Worm (Caenorhabditis elegans) whole organism, L2 larva: Measurements from ENCODE around the gene fbxa-135.
"Not testable (repeated sequence)": the region's sequence is repeated elsewhere in the genome, so short reads cannot be mapped to it uniquely, and the experiment has no call there.

Experiments
- C34F6.9 ChIP-seq: fragments of 150-350 bp; optimal IDR thresholded peaks from 2 replicates; lab custom pipeline; 2014; ENCODE audit warnings: missing biosample characterization, missing genetic modification characterization
- ama-1 ChIP-seq: fragments of 150-350 bp; optimal IDR thresholded peaks from 2 replicates; lab custom pipeline; 2018; ENCODE audit warnings: inconsistent platforms
- ceh-16 ChIP-seq: fragments of 150-350 bp; optimal IDR thresholded peaks from 2 replicates; lab custom pipeline; 2014; ENCODE audit warnings: missing biosample characterization, missing genetic modification characterization
- ceh-82 ChIP-seq: fragments of 150-350 bp; optimal IDR thresholded peaks from 2 replicates; lab custom pipeline; 2014; ENCODE audit warnings: missing biosample characterization, missing genetic modification characterization
- dmd-4 ChIP-seq: sonication (generic microtip); optimal IDR thresholded peaks from 2 replicates; lab custom pipeline; 2017; ENCODE audit warnings: missing biosample characterization, missing genetic modification characterization
- egl-27 ChIP-seq: sonication (generic microtip); optimal IDR thresholded peaks from 3 replicates; lab custom pipeline; 2017; ENCODE audit warnings: missing biosample characterization, missing genetic modification reagents, missing genetic modification characterization
- elt-3 ChIP-seq: sonication (generic microtip); optimal IDR thresholded peaks from 2 replicates; lab custom pipeline; 2017; ENCODE audit warnings: missing biosample characterization, missing genetic modification characterization
- fos-1 ChIP-seq: fragments of 150-350 bp; optimal IDR thresholded peaks from 2 replicates; lab custom pipeline; 2014; ENCODE audit warnings: missing biosample characterization, missing genetic modification characterization
- gmeb-1 ChIP-seq: fragments of 150-350 bp; optimal IDR thresholded peaks from 2 replicates; lab custom pipeline; 2014; ENCODE audit warnings: missing biosample characterization, missing genetic modification characterization
- lin-11 ChIP-seq: fragments of 150-350 bp; sonication (generic microtip); optimal IDR thresholded peaks from 2 replicates; lab custom pipeline; 2014; ENCODE audit warnings: missing biosample characterization, missing genetic modification characterization, inconsistent platforms, mixed read lengths
- lin-39 ChIP-seq: fragments of 150-350 bp; optimal IDR thresholded peaks from 2 replicates; lab custom pipeline; 2014; ENCODE audit warnings: missing biosample characterization, missing genetic modification reagents, missing genetic modification characterization
- mab-5 ChIP-seq: fragments of 150-350 bp; optimal IDR thresholded peaks from 2 replicates; lab custom pipeline; 2014; ENCODE audit warnings: missing biosample characterization, missing genetic modification characterization
- nhr-11 ChIP-seq: fragments of 150-350 bp; optimal IDR thresholded peaks from 2 replicates; lab custom pipeline; 2014; ENCODE audit warnings: missing biosample characterization, missing genetic modification characterization
- nhr-12 ChIP-seq: fragments of 150-350 bp; optimal IDR thresholded peaks from 2 replicates; lab custom pipeline; 2014; ENCODE audit warnings: missing biosample characterization, missing genetic modification characterization
- nhr-129 ChIP-seq: fragments of 150-350 bp; optimal IDR thresholded peaks from 2 replicates; lab custom pipeline; 2014; ENCODE audit warnings: missing biosample characterization, missing genetic modification characterization
- nhr-23 ChIP-seq: fragments of 150-350 bp; optimal IDR thresholded peaks from 2 replicates; lab custom pipeline; 2014; ENCODE audit warnings: missing biosample characterization, missing genetic modification reagents, missing genetic modification characterization
- nhr-237 ChIP-seq: fragments of 150-350 bp; optimal IDR thresholded peaks from 2 replicates; lab custom pipeline; 2014; ENCODE audit warnings: missing biosample characterization, missing genetic modification characterization
- nhr-6 ChIP-seq: fragments of 150-350 bp; optimal IDR thresholded peaks from 2 replicates; lab custom pipeline; 2014; ENCODE audit warnings: missing biosample characterization, missing genetic modification characterization
- peb-1 ChIP-seq: fragments of 150-350 bp; optimal IDR thresholded peaks from 2 replicates; lab custom pipeline; 2014; ENCODE audit warnings: missing biosample characterization, missing genetic modification characterization
- skn-1 ChIP-seq: sonication (generic microtip); optimal IDR thresholded peaks from 2 replicates; lab custom pipeline; 2017; ENCODE audit warnings: missing biosample characterization, missing genetic modification characterization
- sma-3 ChIP-seq: sonication (generic microtip); optimal IDR thresholded peaks from 2 replicates; lab custom pipeline; 2016; ENCODE audit warnings: missing genetic modification reagents, missing genetic modification characterization, missing compliant biosample characterization
- sma-9 ChIP-seq, 2 experiments: fragments of 150-350 bp in 1 of 2; sonication (generic microtip) in 1 of 2; optimal IDR thresholded peaks; 2 replicates each; lab custom pipeline; 2014 to 2016; ENCODE audit warnings: missing genetic modification characterization in 2 of 2, mild to moderate bottlenecking in 1 of 2, missing biosample characterization in 1 of 2, missing compliant biosample characterization in 1 of 2, missing genetic modification reagents in 1 of 2, moderate library complexity in 1 of 2
- snpc-4 ChIP-seq: fragments of 150-350 bp; optimal IDR thresholded peaks from 2 replicates; lab custom pipeline; 2014; ENCODE audit warnings: missing biosample characterization, missing genetic modification characterization
- unc-39 ChIP-seq: fragments of 150-350 bp; optimal IDR thresholded peaks from 2 replicates; lab custom pipeline; 2014; ENCODE audit warnings: missing biosample characterization, missing genetic modification characterization
- unc-62 ChIP-seq: fragments of 150-350 bp; optimal IDR thresholded peaks from 2 replicates; lab custom pipeline; 2014; ENCODE audit warnings: missing biosample characterization, missing genetic modification reagents, missing genetic modification characterization
- zag-1 ChIP-seq: fragments of 150-350 bp; optimal IDR thresholded peaks from 2 replicates; lab custom pipeline; 2014; ENCODE audit warnings: missing biosample characterization, missing genetic modification characterization
- ztf-1 ChIP-seq: fragments of 200-800 bp; sonication (Bioruptor generic); conservative IDR thresholded peaks from 2 replicates; pipeline ENCODE4 v1.3.6; 2022; ENCODE audit warnings: missing genetic modification characterization, missing compliant biosample characterization
- ztf-4 ChIP-seq: fragments of 150-350 bp; optimal IDR thresholded peaks from 2 replicates; lab custom pipeline; 2014; ENCODE audit warnings: missing biosample characterization, missing genetic modification characterization

fbxa-135 gene

DNA sequence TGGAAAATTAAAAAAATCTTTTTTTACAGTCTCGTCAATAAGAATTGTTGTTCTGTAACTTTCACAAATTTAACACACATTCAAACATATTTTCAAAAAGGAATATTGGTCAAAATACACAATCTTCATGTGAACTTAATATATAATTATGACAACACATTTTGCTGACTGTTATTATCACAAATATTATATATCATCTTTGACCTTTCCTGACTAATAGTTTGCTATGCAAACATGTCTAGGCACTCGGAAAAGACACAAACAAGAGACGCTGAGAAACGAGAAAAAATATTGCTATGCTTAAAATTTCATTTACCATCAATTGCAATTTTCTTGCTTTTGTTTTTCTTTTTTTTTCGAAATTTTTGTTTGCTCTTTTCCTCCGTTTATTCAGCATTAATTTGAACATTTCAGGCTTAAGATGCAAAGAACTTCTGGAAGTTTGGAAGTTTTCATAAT, at the start of gene fbxa-135:
Gene fbxa-135, plus strand, starts transcription at position 409 of the 459 bp plus-strand sequence.
- TF ChIP-seq nhr-11 (tag; lab: Kevin White, UChicago) (no peak), fos-1 (peak; percentile 16), elt-3 (no peak), unc-39 (tag; lab: Kevin White, UChicago) (no peak)

DNA sequence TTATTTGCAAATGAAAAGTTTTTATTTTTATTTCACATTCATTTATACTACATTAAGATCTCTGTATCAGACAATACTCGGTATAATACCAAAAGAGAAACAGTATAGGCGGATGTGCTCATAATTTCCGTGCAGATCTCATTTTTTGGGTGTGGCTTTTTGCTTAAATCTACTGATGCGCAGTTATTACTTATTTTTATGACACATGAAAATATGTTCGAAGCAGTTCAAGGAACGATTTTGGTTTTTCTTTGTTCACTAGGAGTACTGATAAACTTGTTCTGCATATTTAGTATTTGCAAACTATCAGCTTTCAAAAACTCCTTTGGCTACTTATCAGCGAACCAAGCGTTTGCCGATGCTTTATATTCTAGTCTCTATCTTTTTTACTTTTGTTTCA, 49.7 kb upstream of the fbxa-135 start, which contains the start of gene srx-58:
Gene srx-58, plus strand, starts transcription at position 301 of the 400 bp plus-strand sequence.
- TF ChIP-seq ama-1 (lab: Kevin White, UChicago): no peak
- TF ChIP-seq nhr-129 (tag; lab: Kevin White, UChicago): no peak
- TF ChIP-seq mab-5: no peak

DNA sequence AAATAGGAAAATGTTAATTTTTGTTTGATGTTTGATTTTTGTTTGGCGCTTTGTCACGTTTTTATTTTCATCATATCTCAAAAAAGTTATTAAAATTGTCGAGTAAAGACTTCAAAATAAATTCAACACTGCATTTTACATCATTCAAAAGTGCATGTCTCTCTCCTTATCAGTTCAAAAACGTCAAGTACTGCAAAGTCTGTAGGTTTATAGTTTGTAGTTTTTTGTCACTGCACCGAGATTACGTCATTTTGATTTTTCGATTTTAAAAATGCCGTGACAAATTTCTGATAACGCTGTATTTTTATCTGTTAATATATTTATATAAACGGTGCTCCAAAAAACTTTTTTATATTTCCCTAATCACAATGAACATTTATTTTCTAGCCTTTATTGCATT, 47.4 kb upstream of the fbxa-135 start, which contains the start of gene C29F3.7:
Gene C29F3.7, plus strand, starts transcription at position 254 of the 400 bp plus-strand sequence.
- TF ChIP-seq egl-27 (tag; lab: Kevin White, UChicago) (no peak), sma-9 (GFP tag; optimal IDR thresholded peaks at IDR 0.05; lab: Kevin White, UChicago) (peak; percentile 87), sma-9 (tag; optimal IDR thresholded peaks at IDR 0.05; lab: Kevin White, UChicago) (no peak), nhr-12 (no peak), C34F6.9 (no peak), gmeb-1 (tag; lab: Kevin White, UChicago) (peak; percentile 44), fos-1 (peak; percentile 97)

DNA sequence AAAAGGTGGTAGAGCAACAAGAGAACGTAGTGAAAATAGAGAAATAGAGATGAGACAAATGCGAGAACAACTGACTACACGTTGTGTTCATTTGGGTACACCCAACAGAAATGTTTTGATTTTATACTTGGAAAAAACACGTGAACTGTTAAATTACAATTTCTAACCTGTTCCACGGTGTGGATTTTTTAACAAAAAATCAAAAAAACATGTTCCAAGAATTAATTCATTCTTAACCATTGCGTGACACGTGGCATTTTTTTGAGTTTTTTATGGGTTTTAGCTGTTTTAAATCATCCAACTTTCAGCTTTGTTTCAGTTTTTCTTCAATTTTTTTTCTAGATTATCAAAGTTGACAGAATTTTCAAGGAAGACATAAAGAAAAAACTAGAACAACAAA, 40.7 kb upstream of the fbxa-135 start, which contains the start of gene ech-1.1:
Gene ech-1.1, minus strand, starts transcription at position 101 of the 400 bp plus-strand sequence.
- TF ChIP-seq lin-39 (tag; lab: Kevin White, UChicago); ceh-16; unc-39 (tag; lab: Kevin White, UChicago): not testable (repeated sequence)

DNA sequence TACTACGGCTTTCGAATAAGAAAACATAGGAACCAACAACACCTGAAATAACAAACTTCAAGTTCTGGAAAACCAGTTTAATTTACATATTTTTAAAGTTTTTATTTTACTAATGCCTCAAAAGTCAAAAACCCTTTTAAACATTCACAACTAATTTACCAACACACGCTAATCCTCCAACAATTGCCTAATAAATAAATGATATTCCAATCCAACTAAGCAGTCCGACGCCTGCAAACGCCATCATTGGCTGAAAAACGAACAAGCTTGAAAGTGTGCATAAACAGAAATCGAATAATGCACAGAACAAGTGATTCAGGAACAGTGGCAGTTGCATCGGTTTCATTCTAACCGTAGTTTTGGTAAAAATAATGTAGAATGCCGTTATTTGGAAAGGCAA, 34.3 kb upstream of the fbxa-135 start:
- TF ChIP-seq sma-9 (GFP tag; optimal IDR thresholded peaks at IDR 0.05; lab: Kevin White, UChicago) (no peak), sma-9 (tag; optimal IDR thresholded peaks at IDR 0.05; lab: Kevin White, UChicago) (no peak), unc-62 (GFP tag; lab: Kevin White, UChicago) (no peak), ceh-16 (no peak)

DNA sequence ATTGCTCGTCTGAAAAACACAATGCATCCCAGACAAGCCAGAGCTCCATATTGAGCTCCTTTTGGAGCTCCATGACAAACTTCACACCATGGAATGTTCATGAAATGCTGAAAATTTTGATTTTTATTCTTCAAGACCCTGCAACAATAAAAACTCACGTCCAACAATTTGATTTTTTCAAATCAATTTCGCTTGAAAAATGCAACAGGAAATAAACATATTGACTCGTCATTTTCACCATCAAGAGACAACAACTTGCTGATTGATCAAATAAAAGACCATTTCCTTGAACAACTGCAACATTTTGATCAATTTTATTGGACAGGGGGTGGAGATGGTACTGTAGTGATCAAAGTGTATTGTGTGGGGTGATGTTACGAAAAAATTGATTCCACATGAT, 32.4 kb upstream of the fbxa-135 start, which contains the start of gene nhr-269:
Gene nhr-269, minus strand, starts transcription at position 101 of the 400 bp plus-strand sequence.
- no peak for TF ChIP-seq unc-39 (tag; lab: Kevin White, UChicago)
- TF ChIP-seq skn-1: no peak
- TF ChIP-seq nhr-6 (tag; lab: Kevin White, UChicago): no peak
- no peak for TF ChIP-seq dmd-4 (tag; lab: Kevin White, UChicago)
- no peak for TF ChIP-seq ztf-1 (GFP tag; lab: Robert Waterston, UW)
- no peak for TF ChIP-seq nhr-237 (tag; lab: Kevin White, UChicago)
- TF ChIP-seq ceh-82 (tag; lab: Kevin White, UChicago): no peak

DNA sequence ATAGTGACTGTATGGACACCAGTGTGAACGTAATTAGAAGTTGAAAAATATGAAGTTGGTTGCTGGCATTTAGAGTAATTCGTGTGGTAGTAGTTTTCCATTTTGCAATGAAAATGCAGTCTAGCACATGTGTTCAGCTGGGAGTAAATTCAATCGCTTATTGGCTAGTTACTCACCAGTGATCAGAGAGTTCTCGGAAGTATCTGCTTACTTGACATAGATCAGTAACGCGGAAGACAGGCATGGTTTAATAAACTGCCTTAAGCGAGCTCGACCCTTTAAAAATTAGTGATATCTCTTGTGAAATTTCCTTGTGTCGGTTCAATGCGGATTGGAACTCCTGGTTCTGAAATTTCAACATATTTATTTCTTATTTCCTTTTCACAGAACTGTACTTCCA, 25.8 kb upstream of the fbxa-135 start, which contains the start of gene srh-52:
Gene srh-52, minus strand, starts transcription at position 101 of the 400 bp plus-strand sequence.
- TF ChIP-seq nhr-6 (tag; lab: Kevin White, UChicago): no peak
- no peak for TF ChIP-seq ztf-4 (tag; lab: Kevin White, UChicago)
- TF ChIP-seq egl-27 (tag; lab: Kevin White, UChicago): no peak
- TF ChIP-seq lin-11: no peak
- no peak for TF ChIP-seq zag-1 (tag; lab: Kevin White, UChicago)
- no peak for TF ChIP-seq ama-1 (lab: Kevin White, UChicago)
- no peak for TF ChIP-seq nhr-23
- TF ChIP-seq nhr-12: no peak
- no peak for TF ChIP-seq ceh-82 (tag; lab: Kevin White, UChicago)
- no peak for TF ChIP-seq nhr-129 (tag; lab: Kevin White, UChicago)
- no peak for TF ChIP-seq snpc-4 (tag; lab: Kevin White, UChicago)
- no peak for TF ChIP-seq nhr-11 (tag; lab: Kevin White, UChicago)
- TF ChIP-seq peb-1: no peak
- TF ChIP-seq sma-3 (GFP tag; lab: Kevin White, UChicago): no peak
